Fruit fly (Drosophila melanogaster) whole organism, pupa: ENCODE data around the gene CG8128.

Source experiments
- CG10348 ChIP-seq: fragments of 200-800 bp; sonication (Bioruptor generic); IDR thresholded peaks from 2 replicates; pipeline ENCODE4 v1.3.6; 2022; ENCODE audit warnings: missing biosample characterization, missing genetic modification characterization
- CG12605 ChIP-seq: fragments of 200-800 bp; sonication (Bioruptor generic); IDR thresholded peaks from 2 replicates; pipeline ENCODE4 v1.3.6; 2022; ENCODE audit warnings: missing biosample characterization, missing genetic modification characterization
- CG13204 ChIP-seq: fragments of 200-800 bp; sonication (Bioruptor generic); optimal IDR thresholded peaks from 2 replicates; lab custom pipeline; 2018; ENCODE audit warnings: missing biosample characterization, mild to moderate bottlenecking, missing genetic modification characterization, moderate library complexity
- CG14655 ChIP-seq: fragments of 200-800 bp; sonication (Bioruptor generic); optimal IDR thresholded peaks from 3 replicates; lab custom pipeline; 2017; ENCODE audit warnings: mild to moderate bottlenecking, missing biosample characterization, missing genetic modification reagents, missing genetic modification characterization
- CG15710 ChIP-seq: fragments of 200-800 bp; sonication (Bioruptor generic); optimal IDR thresholded peaks from 2 replicates; lab custom pipeline; 2018; ENCODE audit warnings: missing biosample characterization, mild to moderate bottlenecking, missing genetic modification characterization, moderate library complexity
- CG17806 ChIP-seq: fragments of 200-800 bp; sonication (Bioruptor generic); optimal IDR thresholded peaks from 2 replicates; lab custom pipeline; 2018; ENCODE audit warnings: missing biosample characterization, mild to moderate bottlenecking, missing genetic modification characterization, moderate library complexity
- CG32121 ChIP-seq: fragments of 200-800 bp; sonication (Bioruptor generic); IDR thresholded peaks from 2 replicates; pipeline ENCODE4 v1.3.6; 2022; ENCODE audit warnings: missing biosample characterization, missing genetic modification characterization
- CG34367 ChIP-seq: fragments of 200-800 bp; sonication (Bioruptor generic); optimal IDR thresholded peaks from 2 replicates; lab custom pipeline; 2018; ENCODE audit warnings: missing biosample characterization, mild to moderate bottlenecking, missing genetic modification characterization
- CG4496 ChIP-seq: fragments of 200-800 bp; sonication (Bioruptor generic); IDR thresholded peaks from 3 replicates; pipeline ENCODE4 v1.3.6; 2022; ENCODE audit warnings: missing biosample characterization, missing genetic modification characterization
- CG8159 ChIP-seq: fragments of 200-800 bp; sonication (Bioruptor generic); optimal IDR thresholded peaks from 3 replicates; lab custom pipeline; 2018; ENCODE audit warnings: missing biosample characterization, mild to moderate bottlenecking, missing genetic modification characterization, moderate library complexity
- CG8301 ChIP-seq: fragments of 200-800 bp; sonication (Bioruptor generic); optimal IDR thresholded peaks from 2 replicates; lab custom pipeline; 2018; ENCODE audit warnings: missing biosample characterization, mild to moderate bottlenecking, missing genetic modification characterization
- CG9948 ChIP-seq: fragments of 200-800 bp; sonication (Bioruptor generic); optimal IDR thresholded peaks from 2 replicates; lab custom pipeline; 2018; ENCODE audit warnings: missing biosample characterization, mild to moderate bottlenecking, missing genetic modification characterization, moderate library complexity
- D1 ChIP-seq: fragments of 200-800 bp; sonication (Bioruptor generic); optimal IDR thresholded peaks from 2 replicates; lab custom pipeline; 2018; ENCODE audit warnings: missing biosample characterization, mild to moderate bottlenecking, missing genetic modification characterization, moderate library complexity
- EcR ChIP-seq: fragments of 200-800 bp; sonication (Bioruptor generic); optimal IDR thresholded peaks from 3 replicates; lab custom pipeline; 2019; ENCODE audit warnings: missing biosample characterization, missing genetic modification characterization, mild to moderate bottlenecking, moderate library complexity, missing genetic modification reagents
- Ets98B ChIP-seq: fragments of 200-800 bp; sonication (Bioruptor generic); IDR thresholded peaks from 2 replicates; pipeline ENCODE4 v1.3.6; 2022; ENCODE audit warnings: missing biosample characterization, missing genetic modification characterization
- Pif1A ChIP-seq: fragments of 200-800 bp; sonication (Bioruptor generic); optimal IDR thresholded peaks from 3 replicates; lab custom pipeline; 2016; ENCODE audit warnings: missing biosample characterization, missing genetic modification characterization
- Pif1B ChIP-seq: fragments of 200-800 bp; sonication (Bioruptor generic); optimal IDR thresholded peaks from 3 replicates; lab custom pipeline; 2016; ENCODE audit warnings: missing biosample characterization, missing genetic modification characterization
- Snoo ChIP-seq: fragments of 200-800 bp; sonication (Bioruptor generic); optimal IDR thresholded peaks from 3 replicates; lab custom pipeline; 2017; ENCODE audit warnings: missing biosample characterization, mild to moderate bottlenecking, missing genetic modification characterization, inconsistent platforms
- fd96Ca ChIP-seq: fragments of 200-800 bp; sonication (Bioruptor generic); IDR thresholded peaks from 3 replicates; pipeline ENCODE4 v1.3.6; 2022; ENCODE audit warnings: missing biosample characterization, missing genetic modification characterization
- gl ChIP-seq: fragments of 200-800 bp; sonication (Bioruptor generic); optimal IDR thresholded peaks from 2 replicates; lab custom pipeline; 2018; ENCODE audit warnings: missing biosample characterization, mild to moderate bottlenecking, missing genetic modification characterization
- rn ChIP-seq: fragments of 200-800 bp; sonication (Bioruptor generic); IDR thresholded peaks from 2 replicates; pipeline ENCODE4 v1.3.6; 2022; ENCODE audit warnings: missing biosample characterization, missing genetic modification characterization

CG8128 gene

dm6 chrX:15671026-15671563 lies 26.2 kb upstream of the CG8128 start, which contains the start of gene CG15646:
Gene CG15646 (minus strand): TSS chrX:15671029.
- TF ChIP-seq CG15710, result peak; percentile 80
- TF ChIP-seq CG34367, result peak; percentile 72
- TF ChIP-seq CG17806 (tag; lab: Kevin White, UChicago), result peak; percentile 83
- peak; percentile 77 for TF ChIP-seq Snoo (tag; lab: Kevin White, UChicago)
- peak; percentile 52 for TF ChIP-seq Pif1A
- TF ChIP-seq CG8159, result peak; percentile 87
- TF ChIP-seq CG8301 (tag; lab: Kevin White, UChicago), result peak; percentile 66
- TF ChIP-seq CG14655 (GFP tag; lab: Kevin White, UChicago), result peak; percentile 73
- peak; percentile 45 for TF ChIP-seq gl
- TF ChIP-seq CG13204, result peak; percentile 23
- no peak for TF ChIP-seq rn (GFP tag; lab: Robert Waterston, UW)
- peak; percentile 33; the same call in 1 of the 3 replicates for TF ChIP-seq CG4496 (GFP tag; lab: Robert Waterston, UW)
- TF ChIP-seq CG9948, result peak; percentile 84
- TF ChIP-seq D1, result peak; percentile 58
- no peak for TF ChIP-seq CG10348
- TF ChIP-seq Ets98B (GFP tag; lab: Robert Waterston, UW), result no peak
- TF ChIP-seq CG32121 (GFP tag; lab: Robert Waterston, UW), result no peak
- peak; percentile 54 for TF ChIP-seq Pif1B (GFP tag; lab: Kevin White, UChicago)
- TF ChIP-seq, all 21 proteins: peak for 14

- TF ChIP-seq CG17806 (tag; lab: Kevin White, UChicago) (no peak), CG8301 (tag; lab: Kevin White, UChicago) (no peak), CG10348 (no peak)
These were observed 23.0 kb upstream of the CG8128 start for dm6 chrX:15674337-15674736.

dm6 chrX:15675294-15675693 lies 22.0 kb upstream of the CG8128 start, which contains the start of gene CG12708:
Gene CG12708 (plus strand): TSS chrX:15675476.
- TF ChIP-seq Ets98B (GFP tag; lab: Robert Waterston, UW) (peak; percentile 44), CG4496 (GFP tag; lab: Robert Waterston, UW) (peak; percentile 56; the same call in 1 of the 3 replicates), Pif1A (peak; percentile 32), gl (no peak), CG14655 (GFP tag; lab: Kevin White, UChicago) (peak; percentile 18), EcR (peak; percentile 19), rn (GFP tag; lab: Robert Waterston, UW) (no peak), CG17806 (tag; lab: Kevin White, UChicago) (peak; percentile 6), CG8301 (tag; lab: Kevin White, UChicago) (peak; percentile 6), CG15710 (no peak), CG8159 (no peak), CG34367 (no peak), fd96Ca (no peak; the same call in 2 of the 3 replicates), Snoo (tag; lab: Kevin White, UChicago) (peak; percentile 16), D1 (no peak), CG12605 (0 out of 2 replicates have a peak, but pooled peaks have one; percentile 21), CG9948 (no peak), Pif1B (GFP tag; lab: Kevin White, UChicago) (peak; percentile 35)

- no peak for TF ChIP-seq EcR
- TF ChIP-seq D1, result no peak
- no peak for TF ChIP-seq Pif1B (GFP tag; lab: Kevin White, UChicago)
- no peak for TF ChIP-seq Pif1A
- TF ChIP-seq Snoo (tag; lab: Kevin White, UChicago), result no peak
- no peak for TF ChIP-seq CG12605
- TF ChIP-seq CG4496 (GFP tag; lab: Robert Waterston, UW), result no peak
- TF ChIP-seq CG8301 (tag; lab: Kevin White, UChicago), result no peak
- TF ChIP-seq Ets98B (GFP tag; lab: Robert Waterston, UW), result no peak
- no peak for TF ChIP-seq gl
- no peak for TF ChIP-seq rn (GFP tag; lab: Robert Waterston, UW)
- TF ChIP-seq CG8159, result no peak
- TF ChIP-seq CG14655 (GFP tag; lab: Kevin White, UChicago), result no peak
- no peak for TF ChIP-seq CG32121 (GFP tag; lab: Robert Waterston, UW)
- no peak for TF ChIP-seq CG17806 (tag; lab: Kevin White, UChicago)
- TF ChIP-seq CG15710, result no peak
- TF ChIP-seq CG10348, result no peak
- TF ChIP-seq CG13204, result no peak
- no peak for TF ChIP-seq fd96Ca
- TF ChIP-seq CG34367, result no peak
These were observed 12.9 kb upstream of the CG8128 start for dm6 chrX:15684419-15684818.

- TF ChIP-seq CG13204 (no peak), Ets98B (GFP tag; lab: Robert Waterston, UW) (no peak), gl (no peak), CG32121 (GFP tag; lab: Robert Waterston, UW) (no peak), CG34367 (no peak), CG17806 (tag; lab: Kevin White, UChicago) (no peak), Snoo (tag; lab: Kevin White, UChicago) (no peak)
These were observed 8.5 kb upstream of the CG8128 start, which contains the start of gene CG15599 for dm6 chrX:15688757-15689156. Gene CG15599 (minus strand): TSS chrX:15688857.

DNA sequence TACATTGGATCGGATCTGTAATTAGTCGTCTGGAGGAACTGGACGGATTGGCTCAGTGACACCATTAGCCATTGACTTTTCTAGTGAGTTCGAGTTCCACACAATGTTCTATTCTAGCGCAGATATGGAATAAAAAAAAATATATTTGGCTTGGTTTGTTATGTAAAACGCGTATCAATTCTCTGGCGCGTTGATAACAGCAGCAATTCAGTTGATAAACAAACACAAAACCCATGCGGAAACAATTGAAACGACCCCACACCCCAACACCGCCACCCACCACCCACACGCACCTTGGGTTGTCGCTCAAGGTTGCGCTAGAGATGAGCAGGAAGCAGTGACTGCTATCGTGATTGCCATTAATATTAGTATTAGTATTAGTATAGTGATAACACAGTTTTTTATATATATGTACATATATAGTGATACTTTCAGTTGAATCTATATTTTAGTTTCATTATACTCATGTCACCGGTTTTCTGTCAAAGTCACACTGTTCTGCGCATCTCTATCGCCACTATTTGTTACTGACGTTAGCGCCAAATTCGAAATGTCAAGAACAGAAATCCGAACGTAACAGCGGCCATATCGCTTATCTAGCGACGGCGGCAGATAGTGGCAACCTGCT lies 401 bp downstream of the CG8128 start:
- TF ChIP-seq CG15710 (peak; percentile 82), CG10348 (peak; percentile 67), CG8159 (peak; percentile 88), gl (peak; percentile 76), Snoo (tag; lab: Kevin White, UChicago) (peak; percentile 84), CG14655 (GFP tag; lab: Kevin White, UChicago) (peak; percentile 92), Pif1B (GFP tag; lab: Kevin White, UChicago) (peak; percentile 83), CG12605 (peak; percentile 64), CG13204 (no peak), CG9948 (peak; percentile 84), CG8301 (tag; lab: Kevin White, UChicago) (peak; percentile 89), rn (GFP tag; lab: Robert Waterston, UW) (peak; percentile 76), Ets98B (GFP tag; lab: Robert Waterston, UW) (peak; percentile 92), D1 (peak; percentile 67), CG34367 (peak; percentile 75), CG4496 (GFP tag; lab: Robert Waterston, UW) (peak; percentile 94), Pif1A (no peak), CG32121 (GFP tag; lab: Robert Waterston, UW) (peak; percentile 95), EcR (peak; percentile 2), CG17806 (tag; lab: Kevin White, UChicago) (peak; percentile 86), fd96Ca (peak; percentile 90)
- TF ChIP-seq, all 21 proteins: peak for 19
